Fruit fly (Drosophila melanogaster): ENCODE measurements around the gene CG3337.

Gene CG3337

DNA sequence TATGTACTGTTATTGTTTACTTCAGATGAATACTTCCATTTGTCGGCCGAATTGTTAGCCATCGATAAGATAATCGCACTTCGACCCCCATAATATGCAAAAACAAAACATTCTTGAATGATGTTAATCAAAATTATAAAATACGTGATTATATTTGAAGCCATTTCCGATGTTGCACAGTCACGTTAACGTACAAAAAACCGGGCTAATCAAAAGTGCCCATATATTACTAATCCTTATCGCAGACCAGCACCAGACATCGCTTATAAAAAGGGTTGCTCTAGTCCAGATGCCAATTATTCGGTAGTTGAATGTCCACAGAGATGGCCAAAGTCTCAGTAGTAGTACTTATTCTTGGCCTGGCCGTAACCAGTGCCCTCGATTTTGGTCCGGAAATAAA is 18.9 kb upstream of the CG3337 start, which contains the start of gene CG5892:
CG5892 (plus strand) TSS at position 301 of the 400 bp plus-strand sequence.
- TF ChIP-seq CrebA (GFP tag; optimal IDR thresholded peaks at IDR 0.05; ENCODE audit: borderline replicate concordance), result no peak

DNA sequence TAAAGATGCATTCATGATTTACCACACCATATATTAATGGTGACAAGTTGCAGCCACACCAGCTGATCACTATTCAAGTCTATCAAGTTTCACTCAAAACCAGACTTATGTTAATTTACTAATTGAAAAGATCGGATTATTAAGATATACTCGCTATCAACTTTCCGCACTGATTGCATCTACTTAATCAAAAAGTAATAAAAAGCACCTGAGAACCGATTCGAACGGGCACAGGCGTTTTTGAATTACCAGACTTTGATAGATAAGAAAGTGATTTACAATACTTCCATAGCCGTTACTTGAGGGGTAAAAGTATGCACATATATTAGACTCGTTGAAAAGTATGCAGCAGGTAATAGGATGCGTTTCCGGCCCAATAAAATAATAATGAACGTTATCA is 17.9 kb upstream of the CG3337 start:
- no peak for TF ChIP-seq HLH106 (tag; optimal IDR thresholded peaks at IDR 0.05)
- no peak for TF ChIP-seq woc (GFP tag; optimal IDR thresholded peaks at IDR 0.05)

DNA sequence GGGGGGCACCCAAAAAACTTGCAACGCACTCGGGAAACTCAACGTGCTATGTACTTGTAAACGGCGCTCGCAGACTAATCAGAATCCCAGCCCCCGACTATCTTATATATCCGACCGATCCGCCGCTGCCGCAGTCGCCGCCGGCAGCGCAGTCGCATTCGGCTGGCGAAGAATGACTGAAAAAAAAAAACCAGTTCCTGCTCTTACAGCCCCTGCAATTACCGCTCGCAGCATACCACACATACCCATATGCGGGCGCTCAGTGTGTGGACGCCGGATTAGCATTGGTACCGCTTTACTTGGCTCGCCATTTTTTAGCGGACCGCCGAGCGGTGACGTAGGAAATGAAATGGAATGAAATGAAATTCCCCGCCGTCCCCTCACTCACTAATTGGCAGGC is 13.7 kb upstream of the CG3337 start, which contains the start of gene e:
e (minus strand) TSS at position 79 of the 400 bp plus-strand sequence.
- no peak for TF ChIP-seq psq (GFP tag; optimal IDR thresholded peaks at IDR 0.05)
- TF ChIP-seq Jra (GFP tag; optimal IDR thresholded peaks at IDR 0.05), result no peak
- TF ChIP-seq Sp1 (GFP tag; optimal IDR thresholded peaks at IDR 0.05), result no peak
- TF ChIP-seq sage (GFP tag; optimal IDR thresholded peaks at IDR 0.05), result no peak
- no peak for TF ChIP-seq dl (GFP tag; optimal IDR thresholded peaks at IDR 0.05; ENCODE audit: insufficient read depth in 1 of 2, partially characterized antibody in 2 of 2)
- TF ChIP-seq N (GFP tag; optimal IDR thresholded peaks at IDR 0.05), result no peak
- TF ChIP-seq h (GFP tag; optimal IDR thresholded peaks at IDR 0.05), result no peak
- no peak for TF ChIP-seq CG32264 (GFP tag; optimal IDR thresholded peaks at IDR 0.05)
- no peak for TF ChIP-seq Dfd (GFP tag; optimal IDR thresholded peaks at IDR 0.05)

DNA sequence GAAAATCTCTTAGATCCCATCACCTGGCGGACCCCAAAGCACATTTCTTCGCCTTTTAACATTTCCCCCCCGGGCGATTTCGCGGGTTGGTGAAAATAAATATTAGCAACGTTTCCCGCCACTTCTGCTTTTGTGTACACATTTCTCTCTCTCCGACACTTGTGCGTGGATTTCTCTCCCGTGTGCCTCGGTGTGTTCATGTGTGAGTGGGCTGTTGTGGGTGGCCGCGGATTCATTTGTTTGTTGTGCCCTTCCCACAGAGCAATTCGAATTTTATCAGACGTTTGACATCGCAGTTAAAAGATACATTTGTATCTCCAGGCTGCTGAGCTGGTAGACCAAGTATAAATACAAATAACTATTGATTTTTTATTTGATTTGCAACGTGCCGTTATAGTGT is 846 bp upstream of the CG3337 start:
- TF ChIP-seq fru (GFP tag; optimal IDR thresholded peaks at IDR 0.05), result no peak
- TF ChIP-seq psq (GFP tag; optimal IDR thresholded peaks at IDR 0.05), result peak; percentile 40
- peak; percentile 44 for TF ChIP-seq h (GFP tag; optimal IDR thresholded peaks at IDR 0.05)
- no peak for TF ChIP-seq jim (GFP tag; optimal IDR thresholded peaks at IDR 0.05)
- no peak for TF ChIP-seq Rel (GFP tag; optimal IDR thresholded peaks at IDR 0.05)
- peak; percentile 23 for TF ChIP-seq Rel (tag; optimal IDR thresholded peaks at IDR 0.05)
- peak; percentile 31 for TF ChIP-seq OdsH (GFP tag; optimal IDR thresholded peaks at IDR 0.05)
- TF ChIP-seq Hr83 (GFP tag; optimal IDR thresholded peaks at IDR 0.05; ENCODE audit: poor library complexity, severe bottlenecking), result no peak
- no peak for TF ChIP-seq dl (GFP tag; optimal IDR thresholded peaks at IDR 0.05; ENCODE audit: insufficient read depth in 1 of 2, partially characterized antibody in 2 of 2)
- TF ChIP-seq foxo (GFP tag; optimal IDR thresholded peaks at IDR 0.05), result peak in 1 of 2 experiments; percentile 58
- peak; percentile 43 for TF ChIP-seq HLH106 (tag; optimal IDR thresholded peaks at IDR 0.05)
- TF ChIP-seq rgr (GFP tag; optimal IDR thresholded peaks at IDR 0.05), result peak; percentile 9
- TF ChIP-seq br (GFP tag; optimal IDR thresholded peaks at IDR 0.05), result peak; percentile 34

DNA sequence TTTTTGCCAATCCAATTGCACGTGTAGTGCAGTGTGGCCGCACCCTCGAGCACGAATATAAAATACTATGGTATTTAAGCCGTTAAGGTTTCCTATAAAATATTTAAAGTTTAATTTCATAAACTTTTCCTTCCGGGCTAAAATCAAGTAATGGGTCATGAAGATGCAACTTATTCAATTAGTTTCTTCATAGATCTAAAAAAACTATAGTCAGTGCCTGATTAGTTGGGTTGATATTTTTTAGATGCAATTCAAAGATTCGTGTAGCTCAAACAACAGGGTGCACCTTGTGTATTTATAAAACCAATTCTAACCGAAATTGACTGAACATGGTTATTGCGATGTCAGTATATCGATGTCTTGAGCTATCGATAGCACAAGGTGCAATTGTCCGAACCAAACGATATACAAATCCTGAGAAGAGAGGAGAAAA is 4.6 kb downstream of the CG3337 start, which contains the start of the genes Smyd5 and Oga:
Smyd5 (minus strand) TSS at position 59 of the 433 bp plus-strand sequence.
Oga (plus strand) TSS at position 345 of the 433 bp plus-strand sequence.
- TF ChIP-seq sv (GFP tag; optimal IDR thresholded peaks at IDR 0.05) (peak; percentile 15), N (GFP tag; optimal IDR thresholded peaks at IDR 0.05) (no peak), pan (optimal IDR thresholded peaks at IDR 0.05) (no peak), Mio (GFP tag; optimal IDR thresholded peaks at IDR 0.05) (peak; percentile 14), ey (GFP tag; optimal IDR thresholded peaks at IDR 0.05) (peak; percentile 23), Myc (optimal IDR thresholded peaks at IDR 0.05) (peak; percentile 70), Sp1 (GFP tag; optimal IDR thresholded peaks at IDR 0.05) (peak; percentile 2), HLH106 (tag; optimal IDR thresholded peaks at IDR 0.05) (peak; percentile 14), Abd-B (GFP tag; optimal IDR thresholded peaks at IDR 0.05) (no peak), Jra (GFP tag; optimal IDR thresholded peaks at IDR 0.05) (no peak), psq (GFP tag; optimal IDR thresholded peaks at IDR 0.05) (peak; percentile 27), dl (GFP tag; optimal IDR thresholded peaks at IDR 0.05; ENCODE audit: insufficient read depth in 1 of 2, partially characterized antibody in 2 of 2) (no peak), foxo (GFP tag; optimal IDR thresholded peaks at IDR 0.05) (peak in 1 of 2 experiments; percentile 29), CrebA (GFP tag; optimal IDR thresholded peaks at IDR 0.05; ENCODE audit: borderline replicate concordance) (no peak), fru (GFP tag; optimal IDR thresholded peaks at IDR 0.05) (no peak)

DNA sequence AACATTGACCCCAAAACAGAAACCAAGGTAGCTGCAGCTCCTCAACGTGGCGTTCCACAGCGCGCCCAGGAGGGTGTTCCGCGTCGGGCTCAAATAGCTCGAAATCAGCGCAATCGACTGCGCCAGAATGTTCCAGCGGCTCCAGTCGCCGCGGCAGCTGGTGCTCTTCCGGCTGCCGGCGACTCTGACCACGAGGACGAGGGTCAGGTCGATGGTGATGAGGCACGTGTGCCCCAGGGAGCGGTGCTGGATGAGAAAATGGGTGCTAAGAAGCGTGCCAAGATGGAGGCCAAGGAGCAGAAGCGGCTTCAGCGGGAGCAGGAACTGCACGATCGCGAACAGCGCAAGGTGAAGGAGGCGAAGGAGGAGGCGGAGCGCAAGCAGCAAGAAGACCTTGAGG is 8.1 kb downstream of the CG3337 start:
- TF ChIP-seq HLH106 (tag; optimal IDR thresholded peaks at IDR 0.05) (no peak), pan (optimal IDR thresholded peaks at IDR 0.05) (no peak), dl (GFP tag; optimal IDR thresholded peaks at IDR 0.05; ENCODE audit: insufficient read depth in 1 of 2, partially characterized antibody in 2 of 2) (no peak), lola (GFP tag; optimal IDR thresholded peaks at IDR 0.05) (no peak), usp (GFP tag; optimal IDR thresholded peaks at IDR 0.05) (no peak), Hr83 (GFP tag; optimal IDR thresholded peaks at IDR 0.05; ENCODE audit: poor library complexity, severe bottlenecking) (no peak), Sp1 (GFP tag; optimal IDR thresholded peaks at IDR 0.05) (no peak), dsf (GFP tag; optimal IDR thresholded peaks at IDR 0.05; ENCODE audit: borderline replicate concordance) (no peak), CG9705 (GFP tag; optimal IDR thresholded peaks at IDR 0.05) (no peak), Hr78 (GFP tag; optimal IDR thresholded peaks at IDR 0.05) (no peak)
